Fruit fly (Drosophila melanogaster): Measurements from ENCODE around the gene CG32856.

Gene CG32856

dm6 chr3R:15972979-15973486, 7.9 kb upstream of the CG32856 start, which contains the start of gene Hel89B (continued):
- TF ChIP-seq sd (tag; optimal IDR thresholded peaks at IDR 0.05) (no peak), Hr51 (GFP tag; optimal IDR thresholded peaks at IDR 0.05) (peak; percentile 22 to 52), zf30C (GFP tag; optimal IDR thresholded peaks at IDR 0.05) (no peak), so (GFP tag; IDR thresholded peaks at IDR 0.05) (no peak), CG6654 (GFP tag; optimal IDR thresholded peaks at IDR 0.05) (no peak), CG7556 (GFP tag; optimal IDR thresholded peaks at IDR 0.05) (no peak), rib (GFP tag; IDR thresholded peaks at IDR 0.05) (no peak), CG17385 (GFP tag; optimal IDR thresholded peaks at IDR 0.05) (no peak), ci (GFP tag; IDR thresholded peaks at IDR 0.05) (no peak), CG18619 (GFP tag; optimal IDR thresholded peaks at IDR 0.05) (no peak), CG8478 (optimal IDR thresholded peaks at IDR 0.05) (no peak), CHES-1-like (GFP tag; optimal IDR thresholded peaks at IDR 0.05) (no peak), pita (GFP tag; optimal IDR thresholded peaks at IDR 0.05) (no peak), lbe (GFP tag; optimal IDR thresholded peaks at IDR 0.05) (no peak), CG15514 (GFP tag; optimal IDR thresholded peaks at IDR 0.05) (peak; percentile 31), pnt (GFP tag; optimal IDR thresholded peaks at IDR 0.05) (peak; percentile 57), Hmx (GFP tag; optimal IDR thresholded peaks at IDR 0.05) (no peak), CG7357 (GFP tag; IDR thresholded peaks at IDR 0.05) (peak; percentile 100), CG14441 (GFP tag; IDR thresholded peaks at IDR 0.05) (no peak), CG8924 (tag; optimal IDR thresholded peaks at IDR 0.05) (peak; percentile 60), ewg (GFP tag; optimal IDR thresholded peaks at IDR 0.05) (no peak), Asciz (GFP tag; optimal IDR thresholded peaks at IDR 0.05) (no peak), CG4328 (GFP tag; optimal IDR thresholded peaks at IDR 0.05) (no peak), row (GFP tag; IDR thresholded peaks at IDR 0.05) (no peak), CG3281 (GFP tag; optimal IDR thresholded peaks at IDR 0.05) (no peak), CG1233 (GFP tag; optimal IDR thresholded peaks at IDR 0.05) (no peak), CG13424 (tag; optimal IDR thresholded peaks at IDR 0.05) (peak; percentile 73), phol (tag; optimal IDR thresholded peaks at IDR 0.05) (peak; percentile 88), ranshi (GFP tag; IDR thresholded peaks at IDR 0.05) (no peak), Trl (optimal IDR thresholded peaks at IDR 0.05) (no peak), Trl (GFP tag; optimal IDR thresholded peaks at IDR 0.05) (peak; percentile 53), Eip74EF (GFP tag; optimal IDR thresholded peaks at IDR 0.05) (no peak), NK7.1 (GFP tag; optimal IDR thresholded peaks at IDR 0.05) (peak; percentile 3), Nf-YC (tag; optimal IDR thresholded peaks at IDR 0.05) (peak; percentile 48), Opbp (GFP tag; IDR thresholded peaks at IDR 0.05; ENCODE audit: partially characterized antibody) (no peak), gcm (GFP tag; optimal IDR thresholded peaks at IDR 0.05) (no peak), unpg (GFP tag; optimal IDR thresholded peaks at IDR 0.05) (peak; percentile 70), stc (GFP tag; IDR thresholded peaks at IDR 0.05) (no peak), Doc2 (GFP tag; IDR thresholded peaks at IDR 0.05) (no peak), CG30403 (GFP tag; optimal IDR thresholded peaks at IDR 0.05) (peak; percentile 79), CG12942 (GFP tag; optimal IDR thresholded peaks at IDR 0.05) (peak; percentile 62), Sox100B (GFP tag; optimal IDR thresholded peaks at IDR 0.05) (no peak), gsb-n (tag; optimal IDR thresholded peaks at IDR 0.05) (peak; percentile 63), CG34376 (GFP tag; optimal IDR thresholded peaks at IDR 0.05) (no peak), Hr78 (GFP tag; optimal IDR thresholded peaks at IDR 0.05) (peak in 1 of 2 experiments; percentile 61), CG2116 (GFP tag; optimal IDR thresholded peaks at IDR 0.05) (peak; percentile 89), Bteb2 (GFP tag; optimal IDR thresholded peaks at IDR 0.05) (peak; percentile 42), lilli (GFP tag; optimal IDR thresholded peaks at IDR 0.05) (peak; percentile 81), CG10267 (tag; optimal IDR thresholded peaks at IDR 0.05) (peak; percentile 72), wor (GFP tag; IDR thresholded peaks at IDR 0.05) (no peak), Nf-YB (GFP tag; optimal IDR thresholded peaks at IDR 0.05) (no peak)

Measured in whole organism, embryonic.